Fruit fly (Drosophila melanogaster) whole organism, adult: ENCODE results near the gene Rbp.

Source experiments
- CG11617 ChIP-seq: fragments of 200-800 bp; sonication (Bioruptor generic); optimal IDR thresholded peaks from 2 replicates; lab custom pipeline; 2017; ENCODE audit warnings: mild to moderate bottlenecking, missing biosample characterization, missing genetic modification reagents, missing genetic modification characterization
- CG12768 ChIP-seq: fragments of 200-800 bp; sonication (Bioruptor generic); optimal IDR thresholded peaks from 2 replicates; lab custom pipeline; 2017; ENCODE audit warnings: missing biosample characterization, missing genetic modification characterization, mild to moderate bottlenecking, moderate library complexity, missing genetic modification reagents
- CG14711 ChIP-seq: fragments of 200-800 bp; sonication (Bioruptor generic); optimal IDR thresholded peaks from 2 replicates; lab custom pipeline; 2018; ENCODE audit warnings: missing biosample characterization, mild to moderate bottlenecking, missing genetic modification characterization, moderate library complexity
- CG1620 ChIP-seq: fragments of 200-800 bp; sonication (Bioruptor generic); optimal IDR thresholded peaks from 2 replicates; lab custom pipeline; 2016; ENCODE audit warnings: missing biosample characterization, missing genetic modification characterization
- CG33017 ChIP-seq: fragments of 200-800 bp; sonication (Bioruptor generic); optimal IDR thresholded peaks from 2 replicates; lab custom pipeline; 2018; ENCODE audit warnings: missing biosample characterization, mild to moderate bottlenecking, missing genetic modification characterization, moderate library complexity
- CG5204 ChIP-seq: fragments of 200-800 bp; sonication (Bioruptor generic); optimal IDR thresholded peaks from 2 replicates; lab custom pipeline; 2016; ENCODE audit warnings: missing biosample characterization, missing genetic modification characterization
- CG7045 ChIP-seq: fragments of 200-800 bp; sonication (Bioruptor generic); optimal IDR thresholded peaks from 2 replicates; lab custom pipeline; 2017; ENCODE audit warnings: missing biosample characterization, mild to moderate bottlenecking, missing genetic modification characterization
- CG7101 ChIP-seq: fragments of 200-800 bp; sonication (Bioruptor generic); optimal IDR thresholded peaks from 2 replicates; lab custom pipeline; 2018; ENCODE audit warnings: missing biosample characterization, mild to moderate bottlenecking, missing genetic modification characterization, moderate library complexity
- Clk ChIP-seq: fragments of 200-800 bp; sonication (Bioruptor generic); optimal IDR thresholded peaks from 2 replicates; lab custom pipeline; 2017; ENCODE audit warnings: missing biosample characterization, missing genetic modification characterization
- Crg-1 ChIP-seq: fragments of 200-800 bp; sonication (Bioruptor generic); optimal IDR thresholded peaks from 2 replicates; lab custom pipeline; 2016; ENCODE audit warnings: missing biosample characterization, missing genetic modification characterization
- Hr96 ChIP-seq: fragments of 200-800 bp; sonication (Bioruptor generic); optimal IDR thresholded peaks from 2 replicates; lab custom pipeline; 2016; ENCODE audit warnings: missing biosample characterization, missing genetic modification characterization
- Mnt ChIP-seq: fragments of 200-800 bp; sonication (Bioruptor generic); optimal IDR thresholded peaks from 2 replicates; lab custom pipeline; 2016; ENCODE audit warnings: missing biosample characterization, mild to moderate bottlenecking, missing genetic modification characterization
- bab1 ChIP-seq: fragments of 200-800 bp; sonication (Bioruptor generic); optimal IDR thresholded peaks from 3 replicates; lab custom pipeline; 2019; ENCODE audit warnings: missing biosample characterization, mild to moderate bottlenecking, missing genetic modification characterization, moderate library complexity
- cic ChIP-seq: fragments of 200-800 bp; sonication (Bioruptor generic); optimal IDR thresholded peaks from 2 replicates; lab custom pipeline; 2017; ENCODE audit warnings: missing biosample characterization, mild to moderate bottlenecking, missing genetic modification characterization, moderate library complexity
- cnc ChIP-seq, 2 experiments: fragments of >200 bp; optimal IDR thresholded peaks; 2 replicates each; lab custom pipeline; 2017
- kay ChIP-seq: fragments of 200-800 bp; sonication (Bioruptor generic); peaks from one replicate; lab custom pipeline; 2016; ENCODE audit warnings: missing biosample characterization, missing genetic modification characterization, borderline replicate concordance
- pad ChIP-seq: fragments of 200-800 bp; sonication (Bioruptor generic); optimal IDR thresholded peaks from 3 replicates; lab custom pipeline; 2017; ENCODE audit warnings: missing biosample characterization, missing genetic modification characterization, mild to moderate bottlenecking, moderate library complexity, missing genetic modification reagents
- tj ChIP-seq: fragments of 200-800 bp; sonication (Bioruptor generic); optimal IDR thresholded peaks from 3 replicates; lab custom pipeline; 2017; ENCODE audit warnings: missing biosample characterization, mild to moderate bottlenecking, missing genetic modification characterization, moderate library complexity
- toe ChIP-seq: fragments of 200-800 bp; sonication (Bioruptor generic); optimal IDR thresholded peaks from 2 replicates; lab custom pipeline; 2016; ENCODE audit warnings: missing biosample characterization, missing genetic modification characterization

The Rbp gene

DNA sequence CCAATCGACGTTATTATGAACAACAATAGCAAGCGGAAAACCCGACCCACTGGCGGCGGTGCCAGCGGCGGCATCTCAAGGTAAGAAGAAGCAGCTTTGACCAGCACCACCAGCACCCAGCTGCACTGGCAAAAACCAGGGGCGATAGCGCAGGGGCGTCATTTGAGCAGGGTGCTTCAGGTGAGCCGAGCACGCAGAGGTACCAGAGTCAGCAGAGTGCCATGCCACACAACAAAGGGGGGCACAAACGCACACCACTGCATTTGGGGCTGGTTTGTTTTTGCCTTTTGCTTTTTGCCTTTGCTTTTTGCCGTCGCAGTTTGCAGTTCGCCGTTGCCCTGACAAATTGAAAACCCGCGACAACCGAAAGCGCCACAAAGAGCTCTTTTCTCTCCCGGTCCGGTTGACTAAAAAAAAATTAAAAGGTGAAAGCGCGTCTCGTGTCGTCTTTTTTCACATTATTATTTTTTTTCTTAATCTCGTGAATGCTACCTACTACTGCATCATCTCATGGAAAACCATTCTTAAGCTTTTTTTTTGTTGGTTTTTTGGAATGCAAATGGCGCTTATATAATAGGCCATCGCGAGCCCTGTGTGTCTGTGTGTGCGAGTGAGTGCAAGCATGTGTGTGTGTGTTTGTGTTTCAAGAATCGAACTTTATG lies 34.8 kb downstream of the Rbp start:
- no peak for TF ChIP-seq CG7101
- TF ChIP-seq CG1620 (GFP tag; lab: Kevin White, UChicago) = no peak
- no peak for TF ChIP-seq CG33017 (tag; lab: Kevin White, UChicago)
- TF ChIP-seq Hr96 = no peak
- no peak for TF ChIP-seq CG7045 (GFP tag; lab: Kevin White, UChicago)
- TF ChIP-seq Mnt (GFP tag; lab: Kevin White, UChicago) = no peak

DNA sequence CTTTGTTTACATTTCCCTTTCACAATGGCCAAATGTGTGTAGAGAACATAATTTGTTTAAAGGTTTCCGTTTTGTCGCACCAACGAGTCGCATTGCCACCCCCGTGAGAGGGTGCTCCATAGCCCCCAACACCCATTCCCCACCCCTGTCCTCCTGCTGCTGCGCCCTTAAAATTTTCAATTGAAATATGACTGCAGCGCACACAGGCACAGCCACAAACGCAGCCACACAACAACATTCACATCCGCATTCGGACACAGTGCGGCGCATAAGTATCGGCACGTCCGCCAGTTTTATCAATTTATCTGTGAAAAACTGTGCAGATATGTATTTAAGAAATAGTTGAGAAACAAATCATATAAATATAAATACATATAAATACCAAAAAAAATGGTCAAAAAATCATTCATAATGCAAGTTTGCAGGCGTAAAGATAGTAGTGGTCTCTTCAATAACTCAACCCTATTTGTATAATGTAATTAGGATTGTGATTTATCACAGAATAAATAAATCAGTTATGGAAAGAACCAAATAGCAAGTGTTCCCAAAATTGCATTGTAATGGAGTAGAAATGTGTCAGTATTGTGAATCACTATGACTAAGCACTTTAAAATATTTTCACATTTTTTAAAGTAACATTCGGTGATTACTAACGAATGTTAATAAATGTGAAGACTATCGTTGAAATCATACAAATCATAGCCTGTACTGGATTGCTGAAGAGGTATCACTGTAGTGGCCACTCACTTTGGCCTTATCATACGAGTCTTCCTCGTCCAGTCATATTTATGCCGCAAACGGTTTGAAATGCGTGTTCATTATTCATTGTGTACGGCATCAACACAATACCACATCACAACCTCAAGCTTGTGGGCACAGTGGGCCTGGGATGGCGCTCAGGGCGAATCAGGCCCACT lies 35.6 kb downstream of the Rbp start:
- TF ChIP-seq CG1620 (GFP tag; lab: Kevin White, UChicago) (peak; percentile 9), cnc (optimal IDR thresholded peaks at IDR 0.05; lab: Kevin White, UChicago) (peak; percentile 65 to 67), bab1 (GFP tag; lab: Kevin White, UChicago) (no peak), CG7045 (GFP tag; lab: Kevin White, UChicago) (peak; percentile 26), Hr96 (no peak), cic (GFP tag; lab: Kevin White, UChicago) (no peak), CG5204 (GFP tag; lab: Kevin White, UChicago) (peak; percentile 43)

DNA sequence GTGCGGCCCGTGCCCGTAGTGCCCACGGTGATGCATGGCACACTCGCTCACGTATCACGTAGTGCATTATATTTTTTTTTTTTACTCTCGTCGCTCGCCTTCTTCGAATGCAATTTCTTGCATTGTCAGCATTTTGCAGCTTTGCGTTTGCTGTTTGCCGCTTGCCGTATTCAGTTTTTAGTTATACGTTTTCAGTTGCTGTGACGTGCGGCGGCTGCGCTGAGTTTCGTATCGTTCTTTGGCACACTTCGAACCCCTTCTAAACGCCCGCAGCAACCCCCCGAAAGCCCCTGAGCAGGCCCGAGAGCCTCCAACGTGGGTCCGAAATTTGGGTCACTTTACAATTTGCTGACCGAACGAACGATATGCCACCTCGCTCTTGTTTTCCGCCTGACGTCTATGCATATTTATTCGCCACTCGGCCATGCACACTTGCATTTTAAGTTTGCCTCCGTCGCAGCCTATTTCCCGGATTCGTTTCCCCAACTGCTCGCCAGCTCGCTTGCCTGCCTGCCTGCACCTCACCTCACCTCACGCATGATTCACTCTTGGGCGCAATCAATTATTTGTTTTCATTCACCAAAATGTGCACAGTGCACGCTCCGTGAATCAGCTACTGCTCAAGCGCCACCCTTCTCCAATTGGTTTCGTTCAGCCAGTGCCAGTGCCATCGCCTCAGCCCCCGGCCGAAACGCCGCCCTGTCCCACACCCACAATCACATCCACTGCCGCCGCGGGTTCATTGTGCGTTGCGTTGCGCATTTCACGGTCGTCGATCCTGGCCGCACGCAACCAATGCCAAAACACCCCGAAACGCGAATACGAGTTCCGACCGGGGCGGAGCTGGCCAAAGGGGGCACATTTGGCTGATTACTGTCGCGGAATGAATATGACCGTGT lies 36.5 kb downstream of the Rbp start:
- TF ChIP-seq CG12768 = peak; percentile 65
- no peak for TF ChIP-seq Mnt (GFP tag; lab: Kevin White, UChicago)
- TF ChIP-seq tj = peak; percentile 99
- no peak for TF ChIP-seq cic (GFP tag; lab: Kevin White, UChicago)
- TF ChIP-seq pad = no peak
- no peak for TF ChIP-seq CG7101
- no peak for TF ChIP-seq bab1 (GFP tag; lab: Kevin White, UChicago)
- TF ChIP-seq kay = peak; percentile 79
- TF ChIP-seq Hr96 = no peak
- TF ChIP-seq CG11617 (GFP tag; lab: Kevin White, UChicago) = no peak

dm6 chr3R:15414936-15415601 lies 40.6 kb downstream of the Rbp start:
- TF ChIP-seq CG11617 (GFP tag; lab: Kevin White, UChicago) = no peak
- no peak for TF ChIP-seq Clk (GFP tag; lab: Kevin White, UChicago)
- no peak for TF ChIP-seq CG7101
- TF ChIP-seq kay = no peak
- no peak for TF ChIP-seq Mnt (GFP tag; lab: Kevin White, UChicago)
- TF ChIP-seq cnc (optimal IDR thresholded peaks at IDR 0.05; lab: Kevin White, UChicago) = no peak
- no peak for TF ChIP-seq Crg-1 (GFP tag; lab: Kevin White, UChicago)

DNA sequence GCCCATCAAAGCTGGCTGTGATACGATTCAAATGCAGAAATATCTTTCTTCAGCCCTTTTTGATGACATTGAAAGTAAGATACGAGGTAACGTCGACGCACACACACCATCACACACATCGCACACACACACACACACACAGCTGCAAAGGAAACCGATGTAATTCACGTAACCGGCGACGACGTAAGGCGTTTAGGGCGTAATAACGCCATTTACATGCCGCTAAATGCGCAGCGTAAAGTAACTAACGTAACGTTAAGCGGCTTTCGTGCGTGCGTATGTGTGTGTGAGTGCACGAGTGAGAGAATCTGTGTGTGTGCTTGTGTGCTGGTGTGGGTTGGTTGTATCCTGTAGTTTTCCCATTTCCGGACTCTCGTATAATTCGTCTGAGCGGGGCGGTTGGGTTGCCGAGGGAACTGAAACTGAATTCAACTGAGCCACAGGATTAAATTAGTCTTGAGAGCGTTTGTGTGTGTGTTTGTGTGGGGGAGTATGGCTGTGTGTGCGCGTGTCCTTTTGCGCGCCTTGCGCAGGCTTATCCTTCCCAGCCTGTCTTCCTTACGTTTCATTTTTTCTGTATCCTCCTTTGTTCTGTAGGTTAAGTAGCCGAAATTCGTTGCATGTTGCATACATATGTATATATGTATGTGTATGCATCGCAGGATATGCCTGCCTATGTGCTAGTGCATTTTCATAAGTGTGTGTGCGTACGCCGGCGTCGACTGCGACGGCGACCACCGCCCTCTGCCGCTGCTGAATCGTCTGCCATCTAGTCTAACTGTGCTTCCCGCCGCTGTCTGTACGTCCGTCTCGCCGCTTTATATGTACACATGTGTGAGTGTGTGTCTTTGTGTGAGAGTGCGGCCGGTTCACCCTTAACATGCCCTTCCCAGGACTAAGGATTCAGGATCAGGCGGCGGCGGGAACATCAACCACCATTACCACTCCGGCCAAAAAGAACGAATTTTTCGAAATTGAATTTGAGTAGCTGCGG lies 43.6 kb downstream of the Rbp start:
- TF ChIP-seq pad = no peak
- TF ChIP-seq CG14711 = no peak
- TF ChIP-seq toe = no peak
- no peak for TF ChIP-seq CG1620 (GFP tag; lab: Kevin White, UChicago)
- TF ChIP-seq cic (GFP tag; lab: Kevin White, UChicago) = no peak
- no peak for TF ChIP-seq CG12768
- no peak for TF ChIP-seq tj
- no peak for TF ChIP-seq CG7045 (GFP tag; lab: Kevin White, UChicago)
- no peak for TF ChIP-seq kay
- no peak for TF ChIP-seq CG33017 (tag; lab: Kevin White, UChicago)
- no peak for TF ChIP-seq CG7101
- TF ChIP-seq Mnt (GFP tag; lab: Kevin White, UChicago) = no peak
- no peak for TF ChIP-seq CG11617 (GFP tag; lab: Kevin White, UChicago)
